Worm (Caenorhabditis elegans) whole organism, L2 larva: ENCODE results near the gene ttbk-4.

Experiments
- fos-1 ChIP-seq: fragments of 150-350 bp; optimal IDR thresholded peaks from 2 replicates; lab custom pipeline; 2014; ENCODE audit warnings: missing biosample characterization, missing genetic modification characterization
- lin-11 ChIP-seq: fragments of 150-350 bp; sonication (generic microtip); optimal IDR thresholded peaks from 2 replicates; lab custom pipeline; 2014; ENCODE audit warnings: missing biosample characterization, missing genetic modification characterization, inconsistent platforms, mixed read lengths
- snpc-4 ChIP-seq: fragments of 150-350 bp; optimal IDR thresholded peaks from 2 replicates; lab custom pipeline; 2014; ENCODE audit warnings: missing biosample characterization, missing genetic modification characterization

DNA sequence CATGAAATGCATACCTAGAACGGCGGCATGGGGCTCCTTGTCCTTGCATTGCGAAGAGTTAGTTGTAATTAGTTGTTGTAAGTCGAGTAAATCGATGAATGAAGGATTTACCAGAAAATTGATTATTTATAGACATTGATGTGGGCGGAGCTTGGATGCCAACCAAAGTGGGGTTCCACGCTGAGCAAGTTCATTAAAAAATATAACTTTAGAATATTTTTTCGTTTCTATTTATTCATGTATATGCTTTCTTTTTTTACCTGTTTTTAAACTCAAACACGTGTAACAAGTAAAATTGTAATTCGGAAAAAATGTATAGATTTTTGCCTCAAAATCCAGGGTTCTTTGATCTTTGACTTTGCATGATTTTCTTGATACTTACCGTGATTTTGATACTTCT is 47.4 kb downstream of the ttbk-4 start, which contains the start of gene gipc-2:
- TF ChIP-seq fos-1 = no peak
- no peak for TF ChIP-seq snpc-4 (tag; lab: Kevin White, UChicago)
- no peak for TF ChIP-seq lin-11 (tag; lab: Kevin White, UChicago)
